Fruit fly (Drosophila melanogaster): Measurements from ENCODE around the gene indra.

dm6 chr3L:1350924-1351215 is 8.7 kb upstream of the indra start, which contains the start of gene CG9166:
- TF ChIP-seq dysf (GFP tag; IDR thresholded peaks at IDR 0.05) = no peak
- no peak for TF ChIP-seq sisA (GFP tag; IDR thresholded peaks at IDR 0.05)
- TF ChIP-seq CG1832 (GFP tag; optimal IDR thresholded peaks at IDR 0.05) = no peak
- no peak for TF ChIP-seq CG18476 (GFP tag; optimal IDR thresholded peaks at IDR 0.05)
- TF ChIP-seq row (GFP tag; IDR thresholded peaks at IDR 0.05) = no peak
- TF ChIP-seq nau (GFP tag; optimal IDR thresholded peaks at IDR 0.05) = no peak

All from whole organism, embryonic.